Worm (Caenorhabditis elegans): ENCODE measurements around the gene F54E2.1.

- no peak for TF ChIP-seq aly-1 (tag; optimal IDR thresholded peaks at IDR 0.05)
- TF ChIP-seq ama-1 (optimal IDR thresholded peaks at IDR 0.05): no peak
- no peak for TF ChIP-seq F13C5.2 (tag; optimal IDR thresholded peaks at IDR 0.05)
- no peak for TF ChIP-seq sea-1 (GFP tag; conservative IDR thresholded peaks at IDR 0.05)
- TF ChIP-seq hnd-1 (tag; optimal IDR thresholded peaks at IDR 0.05): no peak
- no peak for TF ChIP-seq scrt-1 (GFP tag; IDR thresholded peaks at IDR 0.05)
- TF ChIP-seq pes-1 (GFP tag; IDR thresholded peaks at IDR 0.05): no peak
- TF ChIP-seq tbx-11 (GFP tag; IDR thresholded peaks at IDR 0.05): no peak
- TF ChIP-seq flt-1 (GFP tag; IDR thresholded peaks at IDR 0.05): no peak
- no peak for TF ChIP-seq tbx-37 (GFP tag; conservative IDR thresholded peaks at IDR 0.05)
Observed at ce11 chrV:2845771-2846170, 35.6 kb downstream of the F54E2.1 start, which contains the start of gene srj-44.
